Fruit fly (Drosophila melanogaster) whole organism, adult: ENCODE data around the gene Tsr1.

Source experiments
- CG14711 ChIP-seq: fragments of 200-800 bp; sonication (Bioruptor generic); optimal IDR thresholded peaks from 2 replicates; lab custom pipeline; 2018; ENCODE audit warnings: missing biosample characterization, mild to moderate bottlenecking, missing genetic modification characterization, moderate library complexity
- Mnt ChIP-seq: fragments of 200-800 bp; sonication (Bioruptor generic); optimal IDR thresholded peaks from 2 replicates; lab custom pipeline; 2016; ENCODE audit warnings: missing biosample characterization, mild to moderate bottlenecking, missing genetic modification characterization
- kay ChIP-seq: fragments of 200-800 bp; sonication (Bioruptor generic); peaks from one replicate; lab custom pipeline; 2016; ENCODE audit warnings: missing biosample characterization, missing genetic modification characterization, borderline replicate concordance

DNA sequence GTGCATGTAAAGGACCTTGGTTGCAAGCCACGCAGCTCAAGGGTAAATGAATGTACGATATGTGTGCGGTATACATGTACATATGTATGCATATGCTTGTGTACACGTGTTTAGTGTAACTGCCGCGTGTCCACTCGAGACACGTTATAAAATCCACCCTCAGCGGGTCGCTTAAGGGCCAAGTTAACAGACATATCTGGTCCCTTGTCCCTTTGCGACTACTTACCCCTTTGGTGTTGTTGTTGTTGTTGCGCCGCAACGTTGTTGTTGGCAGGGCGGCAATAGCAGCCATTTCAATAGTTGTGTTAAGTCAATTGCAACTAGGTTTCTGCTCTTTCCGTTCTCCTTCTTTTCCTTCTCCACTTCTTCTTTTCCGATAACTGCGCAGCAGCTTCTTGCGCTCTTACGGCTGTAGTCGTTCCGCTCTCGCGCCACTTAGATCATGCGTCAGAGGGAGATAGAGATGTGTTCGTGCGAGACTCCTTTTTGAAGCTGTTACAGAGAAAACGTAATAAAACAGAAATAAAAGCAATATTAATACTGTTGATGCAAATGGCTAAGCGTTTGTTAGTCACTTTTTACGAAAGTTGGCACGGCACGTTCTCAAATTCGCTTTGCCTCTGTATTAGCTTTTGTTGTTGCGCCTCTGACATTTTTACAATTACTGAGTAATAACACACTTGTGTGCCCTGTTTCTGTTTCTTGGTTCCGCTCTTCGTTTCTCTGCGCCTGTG, 11.6 kb downstream of the Tsr1 start:
- TF ChIP-seq Mnt (GFP tag; lab: Kevin White, UChicago) (no peak), CG14711 (tag; lab: Kevin White, UChicago) (no peak), kay (GFP tag; lab: Kevin White, UChicago) (peak; percentile 92)
